Worm (Caenorhabditis elegans): Measurements from ENCODE around the gene fbxb-76.

fbxb-76 gene

DNA sequence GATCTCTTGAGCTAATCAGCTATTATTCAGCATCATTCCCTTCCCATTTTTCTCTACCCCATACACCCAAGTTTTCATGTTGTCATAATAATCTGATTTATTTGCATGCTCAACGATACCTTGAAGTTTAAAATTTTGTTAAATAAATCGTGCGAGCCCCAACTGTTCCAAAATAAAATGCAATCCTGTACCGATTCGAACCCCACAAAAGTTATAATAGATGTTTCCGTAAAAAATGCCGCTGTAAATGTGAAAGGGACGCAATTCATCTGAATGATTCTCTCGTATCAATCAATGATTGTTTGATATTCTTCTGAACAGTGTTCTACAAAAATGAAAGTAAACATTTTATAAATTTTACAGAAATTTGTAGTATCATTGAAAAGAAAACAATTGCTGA is 1.7 kb downstream of the fbxb-76 start:
- TF ChIP-seq F10E7.11 (tag; optimal IDR thresholded peaks at IDR 0.05) (no peak), F39B2.1 (GFP tag; IDR thresholded peaks at IDR 0.05) (0 out of 2 replicates have a peak, but pooled peaks have one; percentile 35), ztf-26 (tag; optimal IDR thresholded peaks at IDR 0.05) (no peak), rec-8 (tag; optimal IDR thresholded peaks at IDR 0.05) (peak in 1 of 2 experiments; percentile 24), hrde-1 (tag; optimal IDR thresholded peaks at IDR 0.05; ENCODE audit: borderline replicate concordance) (peak; percentile 91), snpc-3.4 (tag; optimal IDR thresholded peaks at IDR 0.05) (peak; percentile 60), efl-1 (GFP tag; optimal IDR thresholded peaks at IDR 0.05) (peak; percentile 30), xnd-1 (tag; optimal IDR thresholded peaks at IDR 0.05) (peak; percentile 47), T26A5.8 (tag; optimal IDR thresholded peaks at IDR 0.05) (peak; percentile 72), B0019.2 (GFP tag; conservative IDR thresholded peaks at IDR 0.05) (no peak), lin-26 (GFP tag; IDR thresholded peaks at IDR 0.05) (no peak), atf-7 (tag; optimal IDR thresholded peaks at IDR 0.05) (peak; percentile 53), attf-5 (GFP tag; optimal IDR thresholded peaks at IDR 0.05) (no peak), F37B4.10 (GFP tag; IDR thresholded peaks at IDR 0.05) (no peak), Y53G8AR.9 (GFP tag; conservative IDR thresholded peaks at IDR 0.05) (peak; percentile 94), ztf-28 (GFP tag; IDR thresholded peaks at IDR 0.05) (no peak), T07F8.4 (tag; optimal IDR thresholded peaks at IDR 0.05) (no peak), ccch-3 (GFP tag; optimal IDR thresholded peaks at IDR 0.05) (no peak), mcd-1 (GFP tag; IDR thresholded peaks at IDR 0.05) (no peak), unc-130 (GFP tag; optimal IDR thresholded peaks at IDR 0.05) (peak; percentile 80), ceh-79 (tag; optimal IDR thresholded peaks at IDR 0.05) (no peak), F52B5.7 (tag; optimal IDR thresholded peaks at IDR 0.05) (peak; percentile 22), nhr-27 (tag; optimal IDR thresholded peaks at IDR 0.05) (peak; percentile 11), F49E8.2 (tag; optimal IDR thresholded peaks at IDR 0.05; ENCODE audit: insufficient read depth) (peak; percentile 76), madf-6 (GFP tag; IDR thresholded peaks at IDR 0.05) (peak; percentile 86), ztf-25 (GFP tag; IDR thresholded peaks at IDR 0.05) (peak; percentile 63; the same call in 1 of the 2 replicates), madf-3 (GFP tag; IDR thresholded peaks at IDR 0.05) (peak; percentile 82), ama-1 (optimal IDR thresholded peaks at IDR 0.05) (no peak), ama-1 (GFP tag; optimal IDR thresholded peaks at IDR 0.05) (peak; percentile 44 to 85), F22D6.2 (tag; optimal IDR thresholded peaks at IDR 0.05) (no peak), F57C9.4 (tag; optimal IDR thresholded peaks at IDR 0.05) (no peak), Y95B8A.8 (GFP tag; IDR thresholded peaks at IDR 0.05) (peak; percentile 88), tbx-9 (tag; optimal IDR thresholded peaks at IDR 0.05; ENCODE audit: borderline replicate concordance) (no peak), Y56A3A.18 (GFP tag; IDR thresholded peaks at IDR 0.05) (peak; percentile 73; the same call in 1 of the 2 replicates), Y79H2A.3 (GFP tag; conservative IDR thresholded peaks at IDR 0.05) (peak; percentile 91), egl-18 (GFP tag; IDR thresholded peaks at IDR 0.05) (no peak), rcor-1 (GFP tag; IDR thresholded peaks at IDR 0.05) (peak; percentile 56), rpc-1 (optimal IDR thresholded peaks at IDR 0.05) (no peak), rpc-1 (tag; optimal IDR thresholded peaks at IDR 0.05) (peak; percentile 2), C17E4.6 (GFP tag; IDR thresholded peaks at IDR 0.05) (0 out of 2 replicates have a peak, but pooled peaks have one; percentile 27), athp-1 (tag; optimal IDR thresholded peaks at IDR 0.05) (peak; percentile 37), nhr-120 (GFP tag; IDR thresholded peaks at IDR 0.05) (no peak), Y67H2A.10 (GFP tag; conservative IDR thresholded peaks at IDR 0.05) (no peak), snpc-1.3 (tag; optimal IDR thresholded peaks at IDR 0.05; ENCODE audit: insufficient read depth) (peak; percentile 69), lag-1 (GFP tag; IDR thresholded peaks at IDR 0.05) (no peak), ets-4 (GFP tag; optimal IDR thresholded peaks at IDR 0.05) (no peak), hlh-12 (tag; optimal IDR thresholded peaks at IDR 0.05) (no peak), hlh-26 (GFP tag; conservative IDR thresholded peaks at IDR 0.05) (no peak), lir-1 (GFP tag; conservative IDR thresholded peaks at IDR 0.05) (no peak), sdz-38 (tag; optimal IDR thresholded peaks at IDR 0.05) (no peak)
